Worm (Caenorhabditis elegans): ENCODE results near the gene srh-17.
A peak's percentile ranks its signal among the peaks of the same experiment; 100 is the strongest.

srh-17 gene

ce11 chrV:14688097-14688912, 27.2 kb downstream of the srh-17 start, which contains the start of gene C47E8.11 (continued):
- TF ChIP-seq fos-1 (tag; optimal IDR thresholded peaks at IDR 0.05) (no peak), Y55F3AM.14 (GFP tag; optimal IDR thresholded peaks at IDR 0.05) (no peak), nhr-129 (tag; optimal IDR thresholded peaks at IDR 0.05) (peak; percentile 65), nhr-23 (tag; optimal IDR thresholded peaks at IDR 0.05) (no peak), unc-39 (tag; optimal IDR thresholded peaks at IDR 0.05) (no peak), ZK546.5 (tag; optimal IDR thresholded peaks at IDR 0.05) (no peak), elt-1 (tag; optimal IDR thresholded peaks at IDR 0.05) (no peak), blmp-1 (tag; optimal IDR thresholded peaks at IDR 0.05; ENCODE audit: insufficient read depth) (no peak), mab-5 (tag; optimal IDR thresholded peaks at IDR 0.05) (no peak)

ce11 chrV:14689060-14689750, 28.1 kb downstream of the srh-17 start, which contains the start of gene gasr-8:
TSS of gene gasr-8 (plus strand) at chrV:14689110.
- TF ChIP-seq ama-1 (optimal IDR thresholded peaks at IDR 0.05) (no peak), nhr-237 (tag; optimal IDR thresholded peaks at IDR 0.05) (no peak), nhr-25 (tag; optimal IDR thresholded peaks at IDR 0.05) (no peak), gmeb-1 (tag; optimal IDR thresholded peaks at IDR 0.05) (no peak)

- TF ChIP-seq skn-1 (tag; optimal IDR thresholded peaks at IDR 0.05) = no peak
- no peak for TF ChIP-seq ztf-4 (tag; optimal IDR thresholded peaks at IDR 0.05)
- no peak for TF ChIP-seq elt-3 (tag; optimal IDR thresholded peaks at IDR 0.05)
- TF ChIP-seq ceh-16 (tag; optimal IDR thresholded peaks at IDR 0.05) = no peak
- no peak for TF ChIP-seq unc-55 (GFP tag; optimal IDR thresholded peaks at IDR 0.05)
- no peak for TF ChIP-seq unc-62 (GFP tag; optimal IDR thresholded peaks at IDR 0.05)
- no peak for TF ChIP-seq peb-1 (tag; optimal IDR thresholded peaks at IDR 0.05)
- TF ChIP-seq blmp-1 (tag; optimal IDR thresholded peaks at IDR 0.05; ENCODE audit: insufficient read depth) = no peak
- no peak for TF ChIP-seq ZK546.5 (tag; optimal IDR thresholded peaks at IDR 0.05)
- no peak for TF ChIP-seq gmeb-1 (tag; optimal IDR thresholded peaks at IDR 0.05)
- no peak for TF ChIP-seq nhr-77 (tag; optimal IDR thresholded peaks at IDR 0.05)
- TF ChIP-seq Y55F3AM.14 (GFP tag; optimal IDR thresholded peaks at IDR 0.05) = no peak
- no peak for TF ChIP-seq egl-27 (tag; optimal IDR thresholded peaks at IDR 0.05)
- TF ChIP-seq mab-5 (tag; optimal IDR thresholded peaks at IDR 0.05) = no peak
- no peak for TF ChIP-seq nhr-11 (tag; optimal IDR thresholded peaks at IDR 0.05)
- TF ChIP-seq ztf-1 (GFP tag; conservative IDR thresholded peaks at IDR 0.05) = no peak
- TF ChIP-seq nhr-129 (tag; optimal IDR thresholded peaks at IDR 0.05) = no peak
- TF ChIP-seq ztf-11 (tag; optimal IDR thresholded peaks at IDR 0.05) = no peak
- TF ChIP-seq nhr-21 (tag; optimal IDR thresholded peaks at IDR 0.05) = no peak
- TF ChIP-seq ceh-82 (tag; optimal IDR thresholded peaks at IDR 0.05) = no peak
Measured at ce11 chrV:14695713-14696112, 34.6 kb downstream of the srh-17 start.

ce11 chrV:14696604-14697307, 35.7 kb downstream of the srh-17 start, which contains the start of gene unc-112:
TSS of gene unc-112 (minus strand) at chrV:14696654.
- TF ChIP-seq snpc-4 (tag; optimal IDR thresholded peaks at IDR 0.05) = no peak
- TF ChIP-seq C34F6.9 (tag; optimal IDR thresholded peaks at IDR 0.05) = peak; percentile 86
- peak in 1 of 2 experiments; percentile 47 for TF ChIP-seq mdl-1 (tag; optimal IDR thresholded peaks at IDR 0.05)
- TF ChIP-seq elt-3 (tag; optimal IDR thresholded peaks at IDR 0.05) = no peak
- no peak for TF ChIP-seq unc-62 (GFP tag; optimal IDR thresholded peaks at IDR 0.05)
- TF ChIP-seq nhr-129 (tag; optimal IDR thresholded peaks at IDR 0.05) = peak; percentile 92
- peak; percentile 71 for TF ChIP-seq nhr-25 (tag; optimal IDR thresholded peaks at IDR 0.05)
- TF ChIP-seq alr-1 (tag; optimal IDR thresholded peaks at IDR 0.05) = no peak
- no peak for TF ChIP-seq blmp-1 (tag; optimal IDR thresholded peaks at IDR 0.05; ENCODE audit: insufficient read depth)
- TF ChIP-seq aly-2 (tag; optimal IDR thresholded peaks at IDR 0.05) = no peak
- no peak for TF ChIP-seq nhr-12 (tag; optimal IDR thresholded peaks at IDR 0.05)
- peak; percentile 17 for TF ChIP-seq egl-27 (tag; optimal IDR thresholded peaks at IDR 0.05)
- no peak for TF ChIP-seq nhr-21 (tag; optimal IDR thresholded peaks at IDR 0.05)
- peak; percentile 91 for TF ChIP-seq unc-55 (GFP tag; optimal IDR thresholded peaks at IDR 0.05)
- TF ChIP-seq unc-39 (tag; optimal IDR thresholded peaks at IDR 0.05) = no peak
- TF ChIP-seq nhr-10 (tag; optimal IDR thresholded peaks at IDR 0.05) = no peak
- no peak for TF ChIP-seq ztf-11 (tag; optimal IDR thresholded peaks at IDR 0.05)
- TF ChIP-seq skn-1 (tag; optimal IDR thresholded peaks at IDR 0.05) = no peak
- no peak for TF ChIP-seq ama-1 (optimal IDR thresholded peaks at IDR 0.05)
- peak; percentile 72 for TF ChIP-seq lin-13 (GFP tag; optimal IDR thresholded peaks at IDR 0.05)
- no peak for TF ChIP-seq ceh-16 (tag; optimal IDR thresholded peaks at IDR 0.05)
- TF ChIP-seq nhr-6 (tag; optimal IDR thresholded peaks at IDR 0.05) = no peak
- TF ChIP-seq gmeb-1 (tag; optimal IDR thresholded peaks at IDR 0.05) = peak; percentile 5
- TF ChIP-seq mbf-1 (tag; optimal IDR thresholded peaks at IDR 0.05) = no peak
- TF ChIP-seq crh-2 (tag; optimal IDR thresholded peaks at IDR 0.05) = peak; percentile 56
- TF ChIP-seq peb-1 (tag; optimal IDR thresholded peaks at IDR 0.05) = no peak
- TF ChIP-seq nhr-77 (tag; optimal IDR thresholded peaks at IDR 0.05) = no peak
- TF ChIP-seq nhr-237 (tag; optimal IDR thresholded peaks at IDR 0.05) = no peak
- peak; percentile 42 for TF ChIP-seq sma-3 (GFP tag; optimal IDR thresholded peaks at IDR 0.05)
- no peak for TF ChIP-seq elt-1 (tag; optimal IDR thresholded peaks at IDR 0.05)
- TF ChIP-seq zag-1 (tag; optimal IDR thresholded peaks at IDR 0.05) = peak; percentile 52
- TF ChIP-seq mab-5 (tag; optimal IDR thresholded peaks at IDR 0.05) = peak; percentile 8
- TF ChIP-seq Y55F3AM.14 (GFP tag; optimal IDR thresholded peaks at IDR 0.05) = peak; percentile 12
- TF ChIP-seq lin-39 (tag; optimal IDR thresholded peaks at IDR 0.05) = peak; percentile 50
